Worm (Caenorhabditis elegans) whole organism, young adult: ENCODE data around the gene K08H10.10.
A peak's percentile ranks its signal among the peaks of the same experiment; 100 is the strongest.

Experiments used
- B0035.1 ChIP-seq: sonication (generic microtip); optimal IDR thresholded peaks from 2 replicates; lab custom pipeline; 2016; ENCODE audit warnings: missing genetic modification characterization, mild to moderate bottlenecking, missing compliant biosample characterization, missing genotype, missing genetic modification reagents
- D2030.7 ChIP-seq: fragments of 200-800 bp; sonication (Bioruptor generic); IDR thresholded peaks from 2 replicates; pipeline ENCODE4 v1.3.6; 2022; ENCODE audit warnings: missing genetic modification reagents, missing genetic modification characterization, missing compliant biosample characterization
- F10E7.11 ChIP-seq: sonication (generic microtip); optimal IDR thresholded peaks from 2 replicates; lab custom pipeline; 2017; ENCODE audit warnings: mild to moderate bottlenecking, missing genetic modification characterization, moderate library complexity, missing compliant biosample characterization
- F49E8.2 ChIP-seq: sonication (generic microtip); optimal IDR thresholded peaks from 3 replicates; lab custom pipeline; 2017; ENCODE audit warnings: missing genetic modification characterization, mild to moderate bottlenecking, missing compliant biosample characterization, antibody characterized with exemption, moderate library complexity; ENCODE audit not compliant: insufficient read depth
- F55B11.4 ChIP-seq: sonication (generic microtip); optimal IDR thresholded peaks from 2 replicates; lab custom pipeline; 2016; ENCODE audit warnings: missing compliant biosample characterization, missing genetic modification characterization, borderline replicate concordance; ENCODE audit not compliant: insufficient read depth
- F57C9.4 ChIP-seq: sonication (generic microtip); optimal IDR thresholded peaks from 2 replicates; lab custom pipeline; 2017; ENCODE audit warnings: mild to moderate bottlenecking, missing genetic modification characterization, missing compliant biosample characterization
- T07F8.4 ChIP-seq: sonication (generic microtip); optimal IDR thresholded peaks from 2 replicates; lab custom pipeline; 2016; ENCODE audit warnings: mild to moderate bottlenecking, missing genetic modification characterization, moderate library complexity, missing compliant biosample characterization
- T26A5.8 ChIP-seq: sonication (generic microtip); optimal IDR thresholded peaks from 2 replicates; lab custom pipeline; 2016; ENCODE audit warnings: missing genetic modification characterization, missing compliant biosample characterization
- Y79H2A.3 ChIP-seq: fragments of 200-800 bp; sonication (Bioruptor generic); conservative IDR thresholded peaks from 2 replicates; pipeline ENCODE4 v1.3.6; 2022; ENCODE audit warnings: missing genetic modification reagents, missing genetic modification characterization, missing compliant biosample characterization
- ZK185.1 ChIP-seq: sonication (generic microtip); optimal IDR thresholded peaks from 2 replicates; lab custom pipeline; 2016; ENCODE audit warnings: mild to moderate bottlenecking, missing genetic modification characterization, missing compliant biosample characterization; ENCODE audit not compliant: poor library complexity, severe bottlenecking
- akir-1 ChIP-seq: fragments of 200-800 bp; sonication (Bioruptor generic); optimal IDR thresholded peaks from 2 replicates; lab custom pipeline; 2018; ENCODE audit warnings: mild to moderate bottlenecking, missing genetic modification characterization, moderate library complexity, missing compliant biosample characterization
- ama-1 ChIP-seq, 3 experiments: fragments of 150-350 bp in 1 of 3; sonication (generic microtip) in 2 of 3; optimal IDR thresholded peaks; 2 replicates each; lab custom pipeline; 2014 to 2018; ENCODE audit warnings: missing biosample characterization in 2 of 3, missing genetic modification characterization in 2 of 3, missing genetic modification reagents in 2 of 3
- aptf-3 ChIP-seq: fragments of 200-800 bp; sonication (Bioruptor generic); IDR thresholded peaks from 2 replicates; pipeline ENCODE4 v1.3.6; 2022; ENCODE audit warnings: missing genetic modification characterization, missing compliant biosample characterization
- athp-1 ChIP-seq: sonication (generic microtip); optimal IDR thresholded peaks from 2 replicates; lab custom pipeline; 2017; ENCODE audit warnings: mild to moderate bottlenecking, missing genetic modification characterization, missing compliant biosample characterization
- bed-1 ChIP-seq: fragments of 200-800 bp; sonication (Bioruptor generic); IDR thresholded peaks from 2 replicates; pipeline ENCODE4 v1.3.6; 2022; ENCODE audit warnings: missing genetic modification reagents, missing genetic modification characterization, missing compliant biosample characterization
- ceh-58 ChIP-seq: fragments of 200-800 bp; sonication (Bioruptor generic); IDR thresholded peaks from 2 replicates; pipeline ENCODE4 v1.3.6; 2022; ENCODE audit warnings: missing genetic modification characterization, missing compliant biosample characterization
- chd-7 ChIP-seq: sonication (generic microtip); optimal IDR thresholded peaks from 2 replicates; lab custom pipeline; 2016; ENCODE audit warnings: mild to moderate bottlenecking, missing genetic modification characterization, moderate library complexity, missing compliant biosample characterization
- die-1 ChIP-seq: sonication (generic microtip); optimal IDR thresholded peaks from 2 replicates; lab custom pipeline; 2016; ENCODE audit warnings: missing genotype, mild to moderate bottlenecking, missing genetic modification characterization, missing compliant biosample characterization
- dpff-1 ChIP-seq: sonication (generic microtip); optimal IDR thresholded peaks from 2 replicates; lab custom pipeline; 2017; ENCODE audit warnings: mild to moderate bottlenecking, missing genetic modification characterization, missing compliant biosample characterization
- dpl-1 ChIP-seq: fragments of 150-350 bp; optimal IDR thresholded peaks from 2 replicates; lab custom pipeline; 2014; ENCODE audit warnings: missing biosample characterization, missing genetic modification reagents, missing genetic modification characterization
- fkh-3 ChIP-seq: sonication (generic microtip); optimal IDR thresholded peaks from 2 replicates; lab custom pipeline; 2016; ENCODE audit warnings: mild to moderate bottlenecking, missing genetic modification characterization, missing compliant biosample characterization
- hrde-1 ChIP-seq: sonication (generic microtip); optimal IDR thresholded peaks from 2 replicates; lab custom pipeline; 2016; ENCODE audit warnings: missing genetic modification characterization, mild to moderate bottlenecking, missing compliant biosample characterization, moderate library complexity, missing genotype, missing genetic modification reagents, borderline replicate concordance
- hsf-1 ChIP-seq: fragments of 200-800 bp; sonication (Bioruptor generic); IDR thresholded peaks from 2 replicates; pipeline ENCODE4 v1.3.6; 2022; ENCODE audit warnings: missing genetic modification reagents, missing genetic modification characterization, missing compliant biosample characterization
- lag-1 ChIP-seq: fragments of 200-800 bp; sonication (Bioruptor generic); IDR thresholded peaks from 2 replicates; pipeline ENCODE4 v1.3.6; 2022; ENCODE audit warnings: missing genetic modification reagents, missing genetic modification characterization, missing compliant biosample characterization
- lsy-27 ChIP-seq: sonication (generic microtip); optimal IDR thresholded peaks from 2 replicates; lab custom pipeline; 2017; ENCODE audit warnings: missing genetic modification characterization, mild to moderate bottlenecking, missing compliant biosample characterization, antibody characterized with exemption, missing genotype, borderline replicate concordance; ENCODE audit not compliant: insufficient read depth
- madf-10 ChIP-seq: sonication (generic microtip); optimal IDR thresholded peaks from 2 replicates; lab custom pipeline; 2016; ENCODE audit warnings: mild to moderate bottlenecking, missing genetic modification characterization, missing compliant biosample characterization
- madf-6 ChIP-seq: fragments of 200-800 bp; sonication (Bioruptor generic); IDR thresholded peaks from 2 replicates; pipeline ENCODE4 v1.3.6; 2022; ENCODE audit warnings: missing genetic modification reagents, missing genetic modification characterization, missing compliant biosample characterization
- mcd-1 ChIP-seq: fragments of 200-800 bp; sonication (Bioruptor generic); IDR thresholded peaks from 2 replicates; pipeline ENCODE4 v1.3.6; 2022; ENCODE audit warnings: missing genetic modification reagents, missing genetic modification characterization, missing compliant biosample characterization
- mxl-1 ChIP-seq: sonication (generic microtip); optimal IDR thresholded peaks from 2 replicates; lab custom pipeline; 2016; ENCODE audit warnings: missing genetic modification characterization, missing compliant biosample characterization
- nhr-27 ChIP-seq: fragments of 200-800 bp; sonication (Bioruptor generic); optimal IDR thresholded peaks from 2 replicates; lab custom pipeline; 2018; ENCODE audit warnings: mild to moderate bottlenecking, missing genetic modification characterization, moderate library complexity, missing compliant biosample characterization
- pbrm-1 ChIP-seq: fragments of 200-800 bp; sonication (Bioruptor generic); IDR thresholded peaks from 2 replicates; pipeline ENCODE4 v1.3.6; 2022; ENCODE audit warnings: missing genetic modification reagents, missing genetic modification characterization, missing compliant biosample characterization
- rcor-1 ChIP-seq: fragments of 200-800 bp; sonication (Bioruptor generic); IDR thresholded peaks from 2 replicates; pipeline ENCODE4 v1.3.6; 2022; ENCODE audit warnings: missing genetic modification reagents, missing genetic modification characterization, missing compliant biosample characterization
- repo-1 ChIP-seq: sonication (generic microtip); optimal IDR thresholded peaks from 2 replicates; lab custom pipeline; 2017; ENCODE audit warnings: mild to moderate bottlenecking, missing genetic modification characterization, missing compliant biosample characterization
- sea-2 ChIP-seq: fragments of 200-800 bp; sonication (Bioruptor generic); IDR thresholded peaks from 2 replicates; pipeline ENCODE4 v1.3.6; 2022; ENCODE audit warnings: missing genetic modification characterization, missing compliant biosample characterization
- snpc-3.4 ChIP-seq: sonication (generic microtip); optimal IDR thresholded peaks from 2 replicates; lab custom pipeline; 2017; ENCODE audit warnings: missing genetic modification characterization, mild to moderate bottlenecking, missing compliant biosample characterization, antibody characterized with exemption, moderate library complexity, missing genotype, missing genetic modification reagents
- somi-1 ChIP-seq: fragments of 200-800 bp; sonication (Bioruptor generic); optimal IDR thresholded peaks from 2 replicates; lab custom pipeline; 2018; ENCODE audit warnings: mild to moderate bottlenecking, missing genetic modification characterization, missing compliant biosample characterization
- tlf-1 ChIP-seq: fragments of 200-800 bp; sonication (Bioruptor generic); optimal IDR thresholded peaks from 2 replicates; lab custom pipeline; 2018; ENCODE audit warnings: mild to moderate bottlenecking, missing genetic modification characterization, missing compliant biosample characterization
- xnd-1 ChIP-seq: sonication (generic microtip); optimal IDR thresholded peaks from 2 replicates; lab custom pipeline; 2016; ENCODE audit warnings: missing genotype, missing genetic modification reagents, missing genetic modification characterization, missing compliant biosample characterization
- ztf-22 ChIP-seq: fragments of 200-800 bp; sonication (Bioruptor generic); optimal IDR thresholded peaks from 2 replicates; lab custom pipeline; 2018; ENCODE audit warnings: mild to moderate bottlenecking, missing genetic modification characterization, moderate library complexity, missing compliant biosample characterization
- ztf-26 ChIP-seq: sonication (generic microtip); optimal IDR thresholded peaks from 2 replicates; lab custom pipeline; 2017; ENCODE audit warnings: missing genetic modification characterization, missing compliant biosample characterization
- ztf-6 ChIP-seq: fragments of 200-800 bp; sonication (Bioruptor generic); IDR thresholded peaks from 2 replicates; pipeline ENCODE4 v1.3.6; 2022; ENCODE audit warnings: missing genetic modification reagents, missing genetic modification characterization, missing compliant biosample characterization

The K08H10.10 gene

ce11 chrV:9970119-9970518 is 30.7 kb upstream of the K08H10.10 start (continued):
- TF ChIP-seq pbrm-1 (peak; percentile 59; the same call in 1 of the 2 replicates), athp-1 (tag; lab: Kevin White, UChicago) (peak; percentile 95), akir-1 (GFP tag; lab: Kevin White, UChicago) (peak; percentile 64), D2030.7 (GFP tag; lab: Robert Waterston, UW) (peak; percentile 58), repo-1 (tag; lab: Kevin White, UChicago) (peak; percentile 94), ceh-58 (peak; percentile 95; the same call in 1 of the 2 replicates), tlf-1 (GFP tag; lab: Kevin White, UChicago) (peak; percentile 85), ZK185.1 (peak; percentile 94), ztf-26 (peak; percentile 75), dpff-1 (tag; lab: Kevin White, UChicago) (peak; percentile 42), madf-10 (peak; percentile 85), chd-7 (peak; percentile 95), nhr-27 (tag; lab: Kevin White, UChicago) (peak; percentile 57), B0035.1 (peak; percentile 89), mcd-1 (peak; percentile 81), bed-1 (GFP tag; lab: Robert Waterston, UW) (peak; percentile 94), lsy-27 (tag; lab: Kevin White, UChicago) (no peak), mxl-1 (peak; percentile 98), rcor-1 (peak; percentile 69), hsf-1 (peak; percentile 76), lag-1 (GFP tag; lab: Robert Waterston, UW) (no peak), T26A5.8 (tag; lab: Kevin White, UChicago) (peak; percentile 81), aptf-3 (GFP tag; lab: Robert Waterston, UW) (0 out of 2 replicates have a peak, but pooled peaks have one; percentile 64), F10E7.11 (tag; lab: Kevin White, UChicago) (peak; percentile 84), xnd-1 (peak; percentile 16), F49E8.2 (tag; lab: Kevin White, UChicago) (peak; percentile 71), F57C9.4 (tag; lab: Kevin White, UChicago) (peak; percentile 20), ztf-22 (GFP tag; lab: Kevin White, UChicago) (peak; percentile 75), ama-1 (optimal IDR thresholded peaks at IDR 0.05; lab: Kevin White, UChicago) (no peak), ama-1 (GFP tag; optimal IDR thresholded peaks at IDR 0.05; lab: Kevin White, UChicago) (peak; percentile 85 to 94), sea-2 (GFP tag; lab: Robert Waterston, UW) (peak; percentile 74; the same call in 1 of the 2 replicates), snpc-3.4 (tag; lab: Kevin White, UChicago) (peak; percentile 84), T07F8.4 (tag; lab: Kevin White, UChicago) (peak; percentile 94), Y79H2A.3 (GFP tag; lab: Robert Waterston, UW) (no peak), madf-6 (GFP tag; lab: Robert Waterston, UW) (peak; percentile 71), fkh-3 (tag; lab: Kevin White, UChicago) (peak; percentile 94), die-1 (peak; percentile 97), somi-1 (GFP tag; lab: Kevin White, UChicago) (peak; percentile 85), dpl-1 (GFP tag; lab: Kevin White, UChicago) (no peak), F55B11.4 (tag; lab: Kevin White, UChicago) (no peak), ztf-6 (GFP tag; lab: Robert Waterston, UW) (peak; percentile 56; the same call in 1 of the 2 replicates), hrde-1 (peak; percentile 86)
